Worm (Caenorhabditis elegans): ENCODE results near the gene ech-8.

ech-8 gene

DNA sequence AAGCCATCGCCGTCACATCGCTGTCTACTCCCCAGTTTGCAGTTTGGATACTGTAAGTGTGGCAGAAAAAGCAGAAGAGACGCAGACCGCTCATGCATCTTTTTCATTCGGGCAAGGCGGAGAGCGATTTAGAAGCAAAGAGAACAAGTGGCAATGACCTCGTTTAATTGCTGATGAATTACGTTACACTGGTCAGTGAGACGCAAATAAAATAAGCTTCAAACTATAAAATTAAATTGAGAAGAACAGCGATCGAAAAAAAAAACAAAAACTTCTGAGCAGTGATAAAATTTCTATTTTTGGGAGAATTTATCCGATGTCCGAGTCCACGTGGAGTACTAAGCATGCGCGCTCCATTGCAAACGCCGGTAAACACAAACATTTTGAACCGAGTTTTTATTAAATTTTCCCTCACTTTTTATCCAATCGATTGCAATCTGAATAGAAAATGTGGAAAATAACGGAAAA lies 16.8 kb downstream of the ech-8 start, which contains the start of gene C24F3.2 (continued):
- no peak for TF ChIP-seq K02D7.2 (tag; optimal IDR thresholded peaks at IDR 0.05)

DNA sequence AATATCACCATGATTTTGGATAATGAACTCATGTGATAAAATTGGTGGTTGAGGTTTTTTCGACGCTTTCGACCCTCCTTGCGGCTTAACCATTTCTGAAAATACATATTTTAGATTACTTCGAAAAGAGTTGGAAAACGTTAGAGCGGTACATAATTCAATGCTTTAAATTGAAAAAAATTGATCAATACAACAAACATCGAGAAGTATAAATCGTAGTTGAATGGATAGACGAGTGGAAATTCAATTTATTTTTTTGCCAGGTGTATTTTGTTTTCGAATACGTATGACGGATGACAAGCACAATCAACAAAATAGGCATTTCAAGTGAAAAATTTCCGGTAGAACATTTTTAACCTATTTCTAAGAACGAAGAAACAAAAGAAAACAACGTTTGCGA lies 17.8 kb downstream of the ech-8 start, which contains the start of gene tram-1:
Gene tram-1, minus strand, starts transcription at position 101 of the 400 bp plus-strand sequence.
- TF ChIP-seq unc-42 (tag; optimal IDR thresholded peaks at IDR 0.05) (no peak), fax-1 (tag; optimal IDR thresholded peaks at IDR 0.05) (no peak), npax-4 (tag; optimal IDR thresholded peaks at IDR 0.05) (no peak), unc-55 (GFP tag; optimal IDR thresholded peaks at IDR 0.05) (no peak), rnt-1 (tag; optimal IDR thresholded peaks at IDR 0.05) (no peak), eyg-1 (tag; optimal IDR thresholded peaks at IDR 0.05) (no peak)

DNA sequence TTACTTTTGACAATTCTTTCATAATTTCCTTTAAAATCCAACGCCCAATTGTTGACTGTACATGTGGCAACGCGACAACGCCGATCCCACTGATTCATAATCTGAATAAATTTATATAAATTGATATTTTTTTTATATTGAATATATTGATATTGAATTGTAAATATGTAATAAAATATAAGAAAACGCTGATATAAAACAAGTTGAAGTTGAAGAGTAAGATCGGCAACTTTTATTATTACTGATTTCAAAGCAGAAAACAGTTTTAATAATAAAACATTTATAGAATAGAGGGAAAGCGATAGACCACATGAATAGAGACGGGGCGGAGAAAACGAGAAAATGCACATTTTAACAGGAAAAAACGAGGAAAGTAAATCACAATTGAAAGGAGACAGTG lies 19.8 kb downstream of the ech-8 start, which contains the start of gene qns-1:
Gene qns-1, minus strand, starts transcription at position 101 of the 400 bp plus-strand sequence.
- TF ChIP-seq T23F11.4 (GFP tag; optimal IDR thresholded peaks at IDR 0.05) (no peak), nhr-11 (tag; optimal IDR thresholded peaks at IDR 0.05) (no peak), ceh-24 (tag; optimal IDR thresholded peaks at IDR 0.05) (no peak), eyg-1 (tag; optimal IDR thresholded peaks at IDR 0.05) (no peak), pha-2 (tag; optimal IDR thresholded peaks at IDR 0.05) (no peak), sox-4 (tag; optimal IDR thresholded peaks at IDR 0.05) (no peak), ceh-31 (tag; optimal IDR thresholded peaks at IDR 0.05) (no peak), hlh-15 (tag; optimal IDR thresholded peaks at IDR 0.05) (no peak), ceh-9 (tag; optimal IDR thresholded peaks at IDR 0.05) (no peak), ama-1 (optimal IDR thresholded peaks at IDR 0.05) (no peak), hlh-6 (tag; optimal IDR thresholded peaks at IDR 0.05) (no peak), pqm-1 (tag; optimal IDR thresholded peaks at IDR 0.05) (no peak), fkh-10 (GFP tag; optimal IDR thresholded peaks at IDR 0.05) (no peak), odd-2 (tag; optimal IDR thresholded peaks at IDR 0.05) (no peak), unc-86 (tag; optimal IDR thresholded peaks at IDR 0.05) (no peak)

DNA sequence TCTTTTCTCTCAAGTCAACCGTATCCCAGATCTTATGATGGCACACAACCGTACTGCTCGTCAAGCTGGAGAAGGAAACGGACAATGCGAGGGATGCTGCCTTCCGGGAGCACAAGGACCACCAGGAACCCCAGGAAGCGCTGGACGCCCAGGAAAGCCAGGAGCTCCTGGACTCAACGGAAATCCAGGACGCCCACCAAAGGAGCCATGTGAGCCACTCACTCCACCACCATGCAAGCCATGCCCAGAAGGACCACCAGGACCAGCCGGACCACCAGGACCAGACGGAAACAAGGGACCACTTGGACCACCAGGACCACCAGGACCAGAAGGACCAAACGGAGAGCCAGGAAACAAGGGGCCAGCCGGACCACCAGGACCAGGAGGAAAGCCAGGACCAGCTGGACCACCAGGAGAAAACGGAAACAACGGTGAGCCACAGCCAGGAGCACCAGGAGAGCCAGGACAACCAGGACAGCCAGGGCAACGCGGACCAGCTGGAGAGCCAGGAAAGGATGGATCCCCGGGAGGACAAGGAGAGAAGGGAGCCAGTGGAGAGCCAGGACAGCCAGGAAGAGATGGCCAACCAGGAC lies 22.2 kb downstream of the ech-8 start:
- TF ChIP-seq nhr-232 (tag; optimal IDR thresholded peaks at IDR 0.05) (peak; percentile 10), elt-4 (tag; optimal IDR thresholded peaks at IDR 0.05) (peak; percentile 52), ahr-1 (tag; optimal IDR thresholded peaks at IDR 0.05) (no peak), fkh-6 (tag; optimal IDR thresholded peaks at IDR 0.05) (no peak)

DNA sequence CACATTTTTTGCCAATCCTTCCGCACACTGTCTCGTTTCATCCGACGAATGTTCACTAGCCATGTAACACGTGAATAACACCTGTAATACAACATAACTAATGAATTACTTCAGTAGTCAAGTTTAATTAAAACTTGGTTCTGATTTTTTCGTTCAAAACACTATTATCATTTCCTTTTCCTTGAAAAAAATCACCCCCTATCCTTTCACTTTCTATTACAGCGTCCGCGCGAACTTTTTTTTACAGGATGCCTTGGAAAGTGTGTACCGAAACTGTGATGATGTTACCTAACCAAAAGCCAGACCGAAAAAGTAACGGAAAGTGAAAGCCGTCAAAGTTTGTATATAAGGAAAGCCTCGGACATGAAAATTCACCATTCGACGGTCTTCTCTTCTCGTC lies 22.9 kb downstream of the ech-8 start, which contains the start of gene col-124:
Gene col-124, plus strand, starts transcription at position 374 of the 400 bp plus-strand sequence.
- TF ChIP-seq K09A11.1 (tag; optimal IDR thresholded peaks at IDR 0.05; ENCODE audit: insufficient read depth), result no peak
- TF ChIP-seq odd-2 (tag; optimal IDR thresholded peaks at IDR 0.05), result no peak
- TF ChIP-seq elt-2 (tag; optimal IDR thresholded peaks at IDR 0.05), result no peak
- TF ChIP-seq C38D4.7 (GFP tag; optimal IDR thresholded peaks at IDR 0.05), result no peak
- TF ChIP-seq unc-3 (GFP tag; conservative IDR thresholded peaks at IDR 0.05), result no peak
- no peak for TF ChIP-seq unc-3 (tag; optimal IDR thresholded peaks at IDR 0.05)
- TF ChIP-seq ets-4 (tag; optimal IDR thresholded peaks at IDR 0.05), result no peak
- TF ChIP-seq unc-42 (tag; optimal IDR thresholded peaks at IDR 0.05), result no peak
- no peak for TF ChIP-seq lin-11 (tag; optimal IDR thresholded peaks at IDR 0.05)
- TF ChIP-seq ceh-9 (tag; optimal IDR thresholded peaks at IDR 0.05), result no peak

DNA sequence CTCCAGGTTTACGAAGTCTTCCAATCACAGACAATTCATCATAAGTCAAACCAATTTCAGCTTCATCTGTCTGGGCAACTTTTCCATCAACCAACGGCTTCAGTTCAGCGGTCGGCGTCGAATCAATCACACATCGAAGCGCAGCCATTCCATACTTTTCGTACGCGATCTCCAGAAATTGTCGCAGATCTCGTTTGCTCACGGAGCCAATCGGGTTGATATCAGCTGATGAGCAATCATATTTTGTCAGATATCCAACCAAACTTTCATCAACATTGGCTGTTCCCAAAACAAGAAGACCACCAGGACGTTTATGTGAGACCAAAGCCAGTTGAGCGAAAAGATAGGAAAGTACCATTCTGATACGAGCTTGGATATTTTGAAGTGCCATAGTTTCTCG lies 23.6 kb downstream of the ech-8 start:
- no peak for TF ChIP-seq syd-9 (tag; optimal IDR thresholded peaks at IDR 0.05)
- no peak for TF ChIP-seq unc-86 (tag; optimal IDR thresholded peaks at IDR 0.05)
- TF ChIP-seq madf-2 (tag; optimal IDR thresholded peaks at IDR 0.05), result no peak
- no peak for TF ChIP-seq ahr-1 (tag; optimal IDR thresholded peaks at IDR 0.05)
- no peak for TF ChIP-seq fkh-10 (GFP tag; optimal IDR thresholded peaks at IDR 0.05)
- no peak for TF ChIP-seq hlh-6 (tag; optimal IDR thresholded peaks at IDR 0.05)
- no peak for TF ChIP-seq pha-2 (tag; optimal IDR thresholded peaks at IDR 0.05)
